Fruit fly (Drosophila melanogaster): Measurements from ENCODE around the gene CG17292.

CG17292 gene

DNA sequence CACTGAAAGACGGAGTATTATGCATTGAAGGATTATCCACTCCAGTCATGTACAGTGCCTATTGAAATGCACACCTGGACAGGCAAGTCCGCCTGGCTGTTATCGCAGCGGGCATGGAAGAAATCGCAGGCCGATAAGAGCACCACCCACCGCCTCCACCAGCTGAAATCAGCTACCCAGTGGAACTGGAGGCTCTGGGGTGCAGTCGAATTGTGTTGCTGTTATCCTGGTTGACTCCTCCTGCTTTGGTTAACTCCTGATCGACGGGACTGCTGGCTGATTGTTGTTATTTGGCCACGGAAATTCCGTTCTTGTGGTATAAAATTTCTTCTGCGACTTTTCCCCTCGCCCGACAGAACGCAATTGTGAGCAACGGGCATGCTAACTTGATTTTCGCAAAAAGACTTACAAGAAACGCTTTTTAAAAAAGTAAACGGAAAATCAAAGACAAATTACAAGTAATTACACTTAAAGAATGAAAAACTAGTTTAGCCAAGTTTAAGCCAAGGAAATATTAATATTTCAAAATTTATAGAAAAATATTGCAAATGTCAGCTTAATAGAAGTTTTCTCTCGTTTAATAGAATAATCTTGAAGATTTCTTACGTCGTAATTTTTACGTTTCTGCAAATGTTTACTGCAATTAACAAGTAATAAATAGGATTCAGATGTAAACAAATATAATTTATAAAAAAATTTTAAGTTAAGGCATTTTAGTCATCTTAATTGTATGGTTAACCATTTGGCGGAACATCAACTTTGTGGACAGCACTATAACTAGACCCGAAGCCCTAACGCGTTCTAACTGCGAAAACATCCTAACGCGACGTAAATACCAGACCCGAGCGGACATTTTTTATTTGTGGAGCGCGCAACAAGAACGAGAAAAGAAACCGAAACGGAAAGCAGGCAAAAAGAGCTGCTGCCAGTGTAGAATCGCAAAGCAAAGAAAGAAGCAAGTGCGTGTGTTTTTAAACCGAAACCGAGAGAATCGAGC is 44.9 kb downstream of the CG17292 start, which contains the start of the genes CG13398 and Akap200 (continued):
- TF ChIP-seq her (GFP tag; optimal IDR thresholded peaks at IDR 0.05) (peak; percentile 99), MESR4 (GFP tag; optimal IDR thresholded peaks at IDR 0.05) (peak; percentile 92), ssp (GFP tag; IDR thresholded peaks at IDR 0.05) (peak; percentile 36; the same call in 1 of the 2 replicates), CG9437 (GFP tag; optimal IDR thresholded peaks at IDR 0.05) (peak; percentile 57), CG2889 (GFP tag; IDR thresholded peaks at IDR 0.05) (no peak), CG10209 (GFP tag; optimal IDR thresholded peaks at IDR 0.05) (peak; percentile 38), Nf-YC (tag; optimal IDR thresholded peaks at IDR 0.05) (no peak), CG32772 (GFP tag; IDR thresholded peaks at IDR 0.05) (no peak), CG16813 (GFP tag; IDR thresholded peaks at IDR 0.05; ENCODE audit: partially characterized antibody) (no peak), Bgb (GFP tag; IDR thresholded peaks at IDR 0.05; ENCODE audit: partially characterized antibody) (0 out of 2 replicates have a peak, but pooled peaks have one; percentile 19), CG9817 (tag; optimal IDR thresholded peaks at IDR 0.05) (peak; percentile 33), CG2712 (tag; optimal IDR thresholded peaks at IDR 0.05) (peak; percentile 56), Blimp-1 (GFP tag; optimal IDR thresholded peaks at IDR 0.05) (peak; percentile 1), insv (GFP tag; optimal IDR thresholded peaks at IDR 0.05) (peak in 1 of 2 experiments; percentile 41), Sox100B (GFP tag; optimal IDR thresholded peaks at IDR 0.05) (peak; percentile 44), CG15514 (GFP tag; optimal IDR thresholded peaks at IDR 0.05) (peak; percentile 19), CG10543 (GFP tag; optimal IDR thresholded peaks at IDR 0.05) (peak; percentile 57), peb (GFP tag; IDR thresholded peaks at IDR 0.05) (no peak), psq (GFP tag; optimal IDR thresholded peaks at IDR 0.05) (no peak), Six4 (GFP tag; optimal IDR thresholded peaks at IDR 0.05) (peak; percentile 21), phol (tag; optimal IDR thresholded peaks at IDR 0.05) (peak; percentile 94), CG33557 (GFP tag; optimal IDR thresholded peaks at IDR 0.05) (peak; percentile 6), sens-2 (GFP tag; IDR thresholded peaks at IDR 0.05) (no peak), CG10654 (GFP tag; optimal IDR thresholded peaks at IDR 0.05) (no peak), Nf-YB (GFP tag; optimal IDR thresholded peaks at IDR 0.05) (no peak), CG2199 (GFP tag; IDR thresholded peaks at IDR 0.05) (no peak), CG2129 (GFP tag; IDR thresholded peaks at IDR 0.05; ENCODE audit: partially characterized antibody) (no peak), az2 (GFP tag; optimal IDR thresholded peaks at IDR 0.05) (peak; percentile 17), gsb-n (tag; optimal IDR thresholded peaks at IDR 0.05) (peak; percentile 11), pho (GFP tag; optimal IDR thresholded peaks at IDR 0.05) (peak; percentile 3), fd96Cb (tag; optimal IDR thresholded peaks at IDR 0.05) (peak; percentile 36), CG13424 (tag; optimal IDR thresholded peaks at IDR 0.05) (peak; percentile 46), dpn (GFP tag; optimal IDR thresholded peaks at IDR 0.05) (peak in 1 of 2 experiments; percentile 9), Tbp (GFP tag; optimal IDR thresholded peaks at IDR 0.05) (peak; percentile 79), CG13775 (GFP tag; optimal IDR thresholded peaks at IDR 0.05) (peak; percentile 59), CHES-1-like (GFP tag; optimal IDR thresholded peaks at IDR 0.05) (no peak), grau (tag; optimal IDR thresholded peaks at IDR 0.05) (peak; percentile 30), HLHmδ (GFP tag; optimal IDR thresholded peaks at IDR 0.05) (peak; percentile 67), MTF-1 (GFP tag; optimal IDR thresholded peaks at IDR 0.05; ENCODE audit: borderline replicate concordance) (peak; percentile 14), pzg (GFP tag; optimal IDR thresholded peaks at IDR 0.05) (peak; percentile 49), CG4424 (GFP tag; optimal IDR thresholded peaks at IDR 0.05) (peak; percentile 46), Opbp (GFP tag; IDR thresholded peaks at IDR 0.05; ENCODE audit: partially characterized antibody) (peak; percentile 43; the same call in 1 of the 3 replicates), MBD-R2 (GFP tag; IDR thresholded peaks at IDR 0.05) (peak; percentile 58), sens (GFP tag) (peak; percentile 90), Ets97D (GFP tag; optimal IDR thresholded peaks at IDR 0.05) (peak; percentile 36), ci (GFP tag; IDR thresholded peaks at IDR 0.05) (peak; percentile 49; the same call in 1 of the 3 replicates), CG7928 (GFP tag; optimal IDR thresholded peaks at IDR 0.05) (peak; percentile 55)
